Fruit fly (Drosophila melanogaster): ENCODE measurements around the gene Eip78C.

Eip78C gene

DNA sequence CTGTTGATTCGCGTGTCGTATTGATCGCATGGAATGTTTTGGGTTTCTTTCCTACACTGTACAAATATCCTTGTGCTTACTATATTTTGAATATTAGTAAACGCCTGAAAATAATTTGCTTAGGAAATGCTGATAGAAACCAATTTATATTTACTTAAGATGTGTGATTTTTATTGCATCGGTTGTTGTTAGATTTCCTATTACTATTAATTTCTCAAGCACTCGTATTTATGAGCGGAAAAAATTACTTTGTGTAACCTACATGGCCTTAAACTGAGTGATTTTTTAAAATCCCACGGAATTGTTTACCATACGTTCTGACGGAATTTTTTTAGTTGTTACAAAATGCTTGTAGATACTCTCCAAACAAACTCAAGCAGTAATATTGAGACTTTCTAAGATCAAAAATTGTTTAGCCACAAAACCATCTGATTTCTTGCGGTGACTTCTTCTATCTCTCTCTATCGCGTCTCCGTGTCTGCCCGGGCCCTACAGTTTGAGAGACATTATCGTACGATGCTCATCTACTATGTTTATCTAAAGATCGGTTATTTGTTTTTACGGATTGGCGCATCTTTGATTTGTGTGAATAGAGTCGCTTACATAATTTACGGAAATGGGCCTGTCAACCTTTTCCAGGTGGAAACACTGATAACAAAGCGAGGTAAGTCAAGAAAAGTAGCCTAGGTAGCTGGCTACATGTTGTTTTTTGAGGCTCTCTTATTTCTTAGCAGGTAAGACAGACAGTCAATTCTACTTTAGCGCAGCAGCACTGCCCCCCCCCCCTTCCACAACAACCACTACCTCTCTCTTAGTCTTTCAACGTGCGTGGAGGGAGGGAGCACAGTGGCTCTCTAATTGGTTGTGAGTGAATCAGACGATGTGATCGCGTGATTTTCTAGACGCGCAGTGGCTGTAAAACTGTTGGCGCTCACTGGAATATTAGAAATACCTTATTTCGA, 50.2 kb downstream of the Eip78C start (continued):
- TF ChIP-seq nerfin-1 (tag; optimal IDR thresholded peaks at IDR 0.05) (peak; percentile 41), CG15601 (tag; optimal IDR thresholded peaks at IDR 0.05) (no peak), CG17385 (GFP tag; optimal IDR thresholded peaks at IDR 0.05) (peak; percentile 63), p53 (GFP tag; optimal IDR thresholded peaks at IDR 0.05) (no peak), CG4854 (GFP tag; optimal IDR thresholded peaks at IDR 0.05) (peak; percentile 41), vvl (GFP tag; IDR thresholded peaks at IDR 0.05) (peak; percentile 7; the same call in 1 of the 2 replicates), Lhr (GFP tag; optimal IDR thresholded peaks at IDR 0.05) (peak; percentile 33), sug (tag; optimal IDR thresholded peaks at IDR 0.05) (no peak), crp (GFP tag; optimal IDR thresholded peaks at IDR 0.05) (peak in 1 of 2 experiments; percentile 36), CG2199 (GFP tag; IDR thresholded peaks at IDR 0.05) (peak; percentile 45; the same call in 1 of the 3 replicates), Nf-YC (tag; optimal IDR thresholded peaks at IDR 0.05) (peak; percentile 36), pfk (GFP tag; optimal IDR thresholded peaks at IDR 0.05) (no peak), CG6813 (GFP tag; optimal IDR thresholded peaks at IDR 0.05) (no peak), Sry-β (GFP tag; optimal IDR thresholded peaks at IDR 0.05) (no peak), Drgx (GFP tag; IDR thresholded peaks at IDR 0.05) (no peak), CG2678 (tag; optimal IDR thresholded peaks at IDR 0.05) (peak; percentile 79), CG2120 (GFP tag; optimal IDR thresholded peaks at IDR 0.05) (peak; percentile 76), B-H2 (GFP tag; optimal IDR thresholded peaks at IDR 0.05) (no peak), CG10147 (GFP tag; optimal IDR thresholded peaks at IDR 0.05) (peak; percentile 41), NC2β (GFP tag; optimal IDR thresholded peaks at IDR 0.05) (peak; percentile 71), Dll (GFP tag; IDR thresholded peaks at IDR 0.05; ENCODE audit: partially characterized antibody) (no peak), CG1603 (tag; optimal IDR thresholded peaks at IDR 0.05) (peak; percentile 23), CG1233 (GFP tag; optimal IDR thresholded peaks at IDR 0.05) (peak; percentile 45), CG31388 (GFP tag; optimal IDR thresholded peaks at IDR 0.05) (peak; percentile 5), Abd-B (GFP tag; optimal IDR thresholded peaks at IDR 0.05) (peak; percentile 20), CG10267 (tag; optimal IDR thresholded peaks at IDR 0.05) (peak; percentile 64), so (GFP tag; IDR thresholded peaks at IDR 0.05) (peak; percentile 28; the same call in 1 of the 3 replicates), CG2712 (tag; optimal IDR thresholded peaks at IDR 0.05) (peak; percentile 73), danr (GFP tag; IDR thresholded peaks at IDR 0.05) (no peak), Atf6 (GFP tag; IDR thresholded peaks at IDR 0.05) (peak; percentile 45; the same call in 1 of the 2 replicates), trem (tag; optimal IDR thresholded peaks at IDR 0.05) (no peak), stwl (tag; optimal IDR thresholded peaks at IDR 0.05) (no peak), CHES-1-like (GFP tag; optimal IDR thresholded peaks at IDR 0.05) (peak; percentile 39), stc (GFP tag; IDR thresholded peaks at IDR 0.05) (0 out of 2 replicates have a peak, but pooled peaks have one; percentile 14), CG17359 (tag; optimal IDR thresholded peaks at IDR 0.05) (peak; percentile 48), cad (GFP tag; optimal IDR thresholded peaks at IDR 0.05) (peak; percentile 75), CG1024 (GFP tag; IDR thresholded peaks at IDR 0.05) (no peak), btn (GFP tag; optimal IDR thresholded peaks at IDR 0.05) (no peak), HLHmδ (GFP tag; optimal IDR thresholded peaks at IDR 0.05) (no peak), knrl (GFP tag; IDR thresholded peaks at IDR 0.05; ENCODE audit: partially characterized antibody) (no peak; the same call in 2 of the 3 replicates), PHDP (tag; optimal IDR thresholded peaks at IDR 0.05) (peak; percentile 56), Sry-δ (GFP tag; optimal IDR thresholded peaks at IDR 0.05) (peak; percentile 12), HLH54F (GFP tag; optimal IDR thresholded peaks at IDR 0.05) (peak; percentile 51), Myb (GFP tag; optimal IDR thresholded peaks at IDR 0.05) (peak; percentile 19), CG9797 (GFP tag; optimal IDR thresholded peaks at IDR 0.05) (no peak), Spps (tag; optimal IDR thresholded peaks at IDR 0.05) (peak; percentile 27), CG4328 (GFP tag; optimal IDR thresholded peaks at IDR 0.05) (no peak)

Data from whole organism, embryonic.